Worm (Caenorhabditis elegans) whole organism, young adult: Measurements from ENCODE around the gene C12D5.9.

Experiments
- B0019.2 ChIP-seq: fragments of 200-800 bp; sonication (Bioruptor generic); conservative IDR thresholded peaks from 2 replicates; pipeline ENCODE4 v1.3.6; 2022; ENCODE audit warnings: missing genetic modification reagents, missing genetic modification characterization, missing compliant biosample characterization
- B0035.1 ChIP-seq: sonication (generic microtip); optimal IDR thresholded peaks from 2 replicates; lab custom pipeline; 2016; ENCODE audit warnings: missing genetic modification characterization, mild to moderate bottlenecking, missing compliant biosample characterization, missing genotype, missing genetic modification reagents
- ZK185.1 ChIP-seq: sonication (generic microtip); optimal IDR thresholded peaks from 2 replicates; lab custom pipeline; 2016; ENCODE audit warnings: mild to moderate bottlenecking, missing genetic modification characterization, missing compliant biosample characterization; ENCODE audit not compliant: poor library complexity, severe bottlenecking
- madf-3 ChIP-seq: fragments of 200-800 bp; sonication (Bioruptor generic); IDR thresholded peaks from 2 replicates; pipeline ENCODE4 v1.3.6; 2022; ENCODE audit warnings: missing genetic modification reagents, missing genetic modification characterization, missing compliant biosample characterization
- nfyb-1 ChIP-seq: fragments of 200-800 bp; sonication (Bioruptor generic); IDR thresholded peaks from 2 replicates; pipeline ENCODE4 v1.3.6; 2022; ENCODE audit warnings: missing genetic modification reagents, missing genetic modification characterization, missing compliant biosample characterization
- snpc-4 ChIP-seq, 5 experiments: fragments of 150-350 bp in 1 of 5; sonication (generic microtip) in 4 of 5; optimal IDR thresholded peaks; 2 replicates each; lab custom pipeline; 2014 to 2018; ENCODE audit warnings: missing genetic modification characterization in 5 of 5, missing biosample characterization in 3 of 5, antibody characterized with exemption in 2 of 5, mild to moderate bottlenecking in 2 of 5, missing compliant biosample characterization in 2 of 5, missing genotype in 2 of 5, moderate library complexity in 2 of 5, missing genetic modification reagents in 1 of 5

- no peak for TF ChIP-seq B0019.2
- no peak for TF ChIP-seq ZK185.1 (tag; lab: Kevin White, UChicago)
- no peak for TF ChIP-seq snpc-4 (GFP tag; optimal IDR thresholded peaks at IDR 0.05; lab: Kevin White, UChicago)
- TF ChIP-seq snpc-4 (tag; optimal IDR thresholded peaks at IDR 0.05; lab: Kevin White, UChicago), result no peak
- TF ChIP-seq nfyb-1, result no peak
- no peak for TF ChIP-seq madf-3
- no peak for TF ChIP-seq B0035.1 (tag; lab: Kevin White, UChicago)
These were observed 7.1 kb upstream of the C12D5.9 start, which contains the start of gene ZK105.3 for ce11 chrV:7696842-7697241.
